Worm (Caenorhabditis elegans) whole organism, mixed stage, embryonic: ENCODE measurements around the gene kdp-1.

ENCODE experiments used
- ceh-43 ChIP-seq: fragments of 200-800 bp; sonication (Bioruptor generic); optimal IDR thresholded peaks from 2 replicates; lab custom pipeline; 2018; ENCODE audit warnings: mild to moderate bottlenecking, missing genetic modification characterization, moderate library complexity, missing compliant biosample characterization
- lsy-2 ChIP-seq: fragments of 150-350 bp; optimal IDR thresholded peaks from 2 replicates; lab custom pipeline; 2014; ENCODE audit warnings: missing biosample characterization, missing genetic modification characterization
- snpc-4 ChIP-seq: fragments of 150-350 bp; optimal IDR thresholded peaks from 2 replicates; lab custom pipeline; 2014; ENCODE audit warnings: missing biosample characterization, missing genetic modification characterization
- unc-120 ChIP-seq: sonication (generic microtip); optimal IDR thresholded peaks from 2 replicates; lab custom pipeline; 2017; ENCODE audit warnings: missing genetic modification characterization, missing compliant biosample characterization; ENCODE audit not compliant: poor library complexity, severe bottlenecking
- unc-62 ChIP-seq: fragments of 150-350 bp; optimal IDR thresholded peaks from 2 replicates; lab custom pipeline; 2014; ENCODE audit warnings: missing biosample characterization, missing genetic modification reagents, missing genetic modification characterization

DNA sequence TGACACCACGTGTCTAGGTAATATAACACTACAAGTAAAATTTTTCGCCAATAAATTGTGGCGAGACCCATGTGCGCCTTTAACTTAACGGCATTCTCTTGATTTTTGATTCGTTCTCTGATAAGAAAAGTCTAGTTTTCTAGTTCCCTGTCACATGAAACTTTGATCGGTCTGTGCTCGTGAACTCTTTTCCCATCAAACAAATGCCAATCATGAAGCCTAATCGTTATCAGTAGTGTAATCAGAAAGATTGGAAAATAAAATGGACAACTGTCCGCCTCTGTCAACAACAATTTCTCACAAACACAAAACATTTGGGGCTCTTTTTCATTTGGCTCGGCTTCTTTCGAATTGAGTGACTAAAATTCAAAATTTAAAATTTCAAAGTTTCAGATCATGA, 46.1 kb upstream of the kdp-1 start, which contains the start of gene ttr-45:
- peak; percentile 22 for TF ChIP-seq unc-62 (GFP tag; lab: Kevin White, UChicago)
- TF ChIP-seq unc-120 (tag; lab: Kevin White, UChicago): no peak
- TF ChIP-seq ceh-43 (GFP tag; lab: Kevin White, UChicago): no peak
- no peak for TF ChIP-seq snpc-4 (tag; lab: Kevin White, UChicago)
- no peak for TF ChIP-seq lsy-2 (tag; lab: Kevin White, UChicago)
